Fruit fly (Drosophila melanogaster): ENCODE measurements around the gene cas.
A peak's percentile ranks its signal among the peaks of the same experiment; 100 is the strongest.

The cas gene

dm6 chr3R:5742278-5743196, 25.9 kb upstream of the cas start, which contains the start of the genes Sym and Madm (continued):
- TF ChIP-seq caup (GFP tag; optimal IDR thresholded peaks at IDR 0.05; ENCODE audit: severe bottlenecking) (no peak), crol (GFP tag; IDR thresholded peaks at IDR 0.05) (peak; percentile 99), sna (GFP tag; IDR thresholded peaks at IDR 0.05; ENCODE audit: partially characterized antibody) (peak; percentile 87), Pdp1 (GFP tag; optimal IDR thresholded peaks at IDR 0.05) (peak; percentile 41 to 47), Vsx1 (GFP tag; optimal IDR thresholded peaks at IDR 0.05) (no peak), CG2120 (GFP tag; optimal IDR thresholded peaks at IDR 0.05) (peak; percentile 77), CG4360 (GFP tag; IDR thresholded peaks at IDR 0.05) (no peak), CG18764 (GFP tag; optimal IDR thresholded peaks at IDR 0.05) (peak; percentile 21), zen (tag; optimal IDR thresholded peaks at IDR 0.05) (peak; percentile 50), run (tag; optimal IDR thresholded peaks at IDR 0.05) (no peak), ttk (GFP tag; IDR thresholded peaks at IDR 0.05) (no peak), CG2116 (GFP tag; optimal IDR thresholded peaks at IDR 0.05) (peak; percentile 95), CoRest (tag; optimal IDR thresholded peaks at IDR 0.05) (peak; percentile 56), gfzf (GFP tag; optimal IDR thresholded peaks at IDR 0.05) (peak; percentile 78), grau (tag; optimal IDR thresholded peaks at IDR 0.05) (peak; percentile 52), MBD-R2 (GFP tag; IDR thresholded peaks at IDR 0.05) (peak; percentile 58; the same call in 1 of the 2 replicates), knrl (GFP tag; IDR thresholded peaks at IDR 0.05; ENCODE audit: partially characterized antibody) (peak; percentile 91), CG13624 (GFP tag; optimal IDR thresholded peaks at IDR 0.05) (peak; percentile 66), esg (GFP tag; conservative IDR thresholded peaks at IDR 0.05) (peak; percentile 20; the same call in 1 of the 2 replicates), sug (tag; optimal IDR thresholded peaks at IDR 0.05) (peak; percentile 55), CG16813 (GFP tag; IDR thresholded peaks at IDR 0.05; ENCODE audit: partially characterized antibody) (peak; percentile 89), sens (GFP tag) (peak; percentile 94), ERR (GFP tag; optimal IDR thresholded peaks at IDR 0.05) (peak; percentile 17), prd (optimal IDR thresholded peaks at IDR 0.05) (no peak), prd (GFP tag; IDR thresholded peaks at IDR 0.05) (peak; percentile 72), Sin3A (optimal IDR thresholded peaks at IDR 0.05) (peak; percentile 96), CG7372 (GFP tag; IDR thresholded peaks at IDR 0.05) (no peak), amos (GFP tag; IDR thresholded peaks at IDR 0.05; ENCODE audit: partially characterized antibody) (peak; percentile 76), slbo (GFP tag; IDR thresholded peaks at IDR 0.05) (peak; percentile 60), CG4854 (GFP tag; optimal IDR thresholded peaks at IDR 0.05) (peak; percentile 18), fu2 (GFP tag; optimal IDR thresholded peaks at IDR 0.05) (peak; percentile 32), PHDP (tag; optimal IDR thresholded peaks at IDR 0.05) (peak; percentile 31), lilli (GFP tag; optimal IDR thresholded peaks at IDR 0.05) (peak; percentile 72), MESR4 (GFP tag; optimal IDR thresholded peaks at IDR 0.05) (peak; percentile 96), scrt (GFP tag; optimal IDR thresholded peaks at IDR 0.05) (peak; percentile 22), CG14441 (GFP tag; IDR thresholded peaks at IDR 0.05) (0 out of 2 replicates have a peak, but pooled peaks have one; percentile 20), ssp (GFP tag; IDR thresholded peaks at IDR 0.05) (peak; percentile 60; the same call in 1 of the 2 replicates), CG8944 (GFP tag; optimal IDR thresholded peaks at IDR 0.05) (peak; percentile 38), Hr51 (GFP tag; optimal IDR thresholded peaks at IDR 0.05) (peak in 1 of 2 experiments; percentile 50), ash1 (GFP tag; optimal IDR thresholded peaks at IDR 0.05) (no peak), CG10543 (GFP tag; optimal IDR thresholded peaks at IDR 0.05) (peak; percentile 14), CG1529 (GFP tag; optimal IDR thresholded peaks at IDR 0.05) (no peak), shn (GFP tag; optimal IDR thresholded peaks at IDR 0.05) (peak; percentile 19), Hmx (GFP tag; optimal IDR thresholded peaks at IDR 0.05) (peak; percentile 18), Lim3 (GFP tag; IDR thresholded peaks at IDR 0.05) (no peak), pho (GFP tag; optimal IDR thresholded peaks at IDR 0.05) (peak; percentile 42), CG31365 (tag; optimal IDR thresholded peaks at IDR 0.05) (no peak), CHES-1-like (GFP tag; optimal IDR thresholded peaks at IDR 0.05) (peak; percentile 54)

All from whole organism, embryonic.